Worm (Caenorhabditis elegans): ENCODE data around the gene bath-10.

DNA sequence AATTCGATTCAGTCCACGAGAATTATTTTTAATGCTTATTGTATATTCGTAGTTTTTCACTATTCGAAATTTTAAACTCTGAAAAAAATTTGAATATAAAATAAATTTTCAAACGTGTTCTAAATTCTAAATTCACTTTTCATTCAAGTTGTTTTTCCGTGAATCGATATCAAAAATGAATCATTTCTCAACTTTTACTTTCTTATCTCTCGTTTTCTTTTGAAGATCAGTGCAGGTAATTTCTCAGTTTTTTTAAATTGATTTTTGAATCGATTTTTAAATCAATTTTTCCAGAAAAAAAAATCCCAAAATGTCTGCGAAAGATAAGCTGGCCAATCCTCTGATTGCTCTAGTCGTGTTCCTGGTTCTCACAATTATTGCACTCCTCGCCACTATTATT, 41.6 kb downstream of the bath-10 start, which contains the start of gene nep-6:
- TF ChIP-seq him-1 (tag; optimal IDR thresholded peaks at IDR 0.05) (no peak), dao-5 (tag; optimal IDR thresholded peaks at IDR 0.05) (no peak), W03F9.2 (tag; optimal IDR thresholded peaks at IDR 0.05) (no peak)

All from whole organism, L4/young adult.